Worm (Caenorhabditis elegans) whole organism, L4/young adult: Measurements from ENCODE around the gene T28A8.3.

Experiments
- W03F9.2 ChIP-seq: fragments of 150-350 bp; optimal IDR thresholded peaks from 2 replicates; lab custom pipeline; 2014; ENCODE audit warnings: missing biosample characterization, missing genetic modification characterization
- dao-5 ChIP-seq: sonication (generic microtip); optimal IDR thresholded peaks from 2 replicates; lab custom pipeline; 2016; ENCODE audit warnings: missing genotype, missing genetic modification characterization, moderate library complexity, missing compliant biosample characterization
- him-1 ChIP-seq: sonication (generic microtip); optimal IDR thresholded peaks from 2 replicates; lab custom pipeline; 2016; ENCODE audit warnings: missing genotype, missing genetic modification reagents, missing genetic modification characterization, missing compliant biosample characterization

DNA sequence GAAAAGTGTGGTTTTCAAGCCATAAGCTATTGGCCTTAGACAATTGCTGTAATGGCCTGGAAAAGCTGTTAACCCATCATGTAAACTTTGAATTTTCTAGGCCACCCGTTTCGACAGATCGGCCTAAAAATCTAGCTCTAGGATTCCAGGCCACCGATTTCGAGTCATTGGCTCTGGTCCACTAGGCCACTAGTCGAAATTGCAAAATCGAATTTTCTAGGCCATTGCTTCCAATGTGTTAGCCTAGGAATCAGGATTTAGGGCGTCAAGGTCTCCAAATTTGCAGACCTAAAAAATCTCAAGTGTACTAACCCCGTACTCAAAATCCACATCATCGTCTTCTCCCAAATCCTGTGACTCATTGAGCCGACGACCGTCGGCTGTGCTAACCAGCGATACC lies 4.9 kb downstream of the T28A8.3 start:
- TF ChIP-seq dao-5 (tag; lab: Kevin White, UChicago) (no peak), him-1 (tag; lab: Kevin White, UChicago) (no peak), W03F9.2 (no peak)
